Fruit fly (Drosophila melanogaster) whole organism, embryonic: ENCODE measurements around the gene CG11842.

Source experiments
- BEAF-32 ChIP-seq: fragments of 200-800 bp; sonication (Bioruptor generic); optimal IDR thresholded peaks from 3 replicates; lab custom pipeline; 2017; ENCODE audit warnings: missing biosample characterization, missing genetic modification characterization, mild to moderate bottlenecking, moderate library complexity, missing genetic modification reagents
- Bgb ChIP-seq: fragments of 200-800 bp; sonication (Bioruptor generic); IDR thresholded peaks from 2 replicates; pipeline ENCODE4 v1.3.6; 2022; ENCODE audit warnings: missing biosample characterization, missing genetic modification characterization; ENCODE audit not compliant: partially characterized antibody
- Blimp-1 ChIP-seq: fragments of 200-800 bp; sonication (Bioruptor generic); optimal IDR thresholded peaks from 3 replicates; lab custom pipeline; 2018; ENCODE audit warnings: missing biosample characterization, missing genetic modification characterization, mild to moderate bottlenecking, moderate library complexity, missing genetic modification reagents
- CG10321 ChIP-seq: fragments of 200-800 bp; sonication (Bioruptor generic); IDR thresholded peaks from 2 replicates; pipeline ENCODE4 v1.3.6; 2022; ENCODE audit warnings: missing biosample characterization, missing genetic modification characterization
- CG12219 ChIP-seq: fragments of 200-800 bp; sonication (Bioruptor generic); optimal IDR thresholded peaks from 3 replicates; lab custom pipeline; 2018; ENCODE audit warnings: missing biosample characterization, mild to moderate bottlenecking, missing genetic modification characterization
- CG12299 ChIP-seq: fragments of 200-800 bp; sonication (Bioruptor generic); optimal IDR thresholded peaks from 2 replicates; lab custom pipeline; 2018; ENCODE audit warnings: missing biosample characterization, mild to moderate bottlenecking, missing genetic modification characterization
- CG13894 ChIP-seq: fragments of 200-800 bp; sonication (Bioruptor generic); optimal IDR thresholded peaks from 3 replicates; lab custom pipeline; 2018; ENCODE audit warnings: missing biosample characterization, mild to moderate bottlenecking, missing genetic modification characterization, moderate library complexity
- CG15011 ChIP-seq: fragments of 200-800 bp; sonication (Bioruptor generic); optimal IDR thresholded peaks from 3 replicates; lab custom pipeline; 2018; ENCODE audit warnings: missing biosample characterization, mild to moderate bottlenecking, missing genetic modification characterization
- CG15073 ChIP-seq: fragments of 200-800 bp; sonication (Bioruptor generic); optimal IDR thresholded peaks from 2 replicates; lab custom pipeline; 2016; ENCODE audit warnings: missing biosample characterization, missing genetic modification characterization
- CG17385 ChIP-seq: fragments of 200-800 bp; sonication (Bioruptor generic); optimal IDR thresholded peaks from 3 replicates; lab custom pipeline; 2018; ENCODE audit warnings: missing biosample characterization, mild to moderate bottlenecking, missing genetic modification characterization
- CG1832 ChIP-seq: fragments of 200-800 bp; sonication (Bioruptor generic); optimal IDR thresholded peaks from 2 replicates; lab custom pipeline; 2017; ENCODE audit warnings: missing biosample characterization, mild to moderate bottlenecking, missing genetic modification characterization, inconsistent platforms
- CG32532 ChIP-seq: fragments of 200-800 bp; sonication (Bioruptor generic); IDR thresholded peaks from 2 replicates; pipeline ENCODE4 v1.3.6; 2022; ENCODE audit warnings: missing biosample characterization, missing genetic modification characterization
- CG4328 ChIP-seq: fragments of 200-800 bp; sonication (Bioruptor generic); optimal IDR thresholded peaks from 3 replicates; lab custom pipeline; 2017; ENCODE audit warnings: missing biosample characterization, missing genetic modification reagents, missing genetic modification characterization
- CG4730 ChIP-seq: fragments of 200-800 bp; sonication (Bioruptor generic); IDR thresholded peaks from 2 replicates; pipeline ENCODE4 v1.3.6; 2022; ENCODE audit warnings: missing biosample characterization, missing genetic modification characterization
- CG4820 ChIP-seq: fragments of 200-800 bp; sonication (Bioruptor generic); optimal IDR thresholded peaks from 3 replicates; lab custom pipeline; 2016; ENCODE audit warnings: missing biosample characterization, missing genetic modification characterization
- CG6175 ChIP-seq: fragments of 200-800 bp; sonication (Bioruptor generic); IDR thresholded peaks from 3 replicates; pipeline ENCODE4 v1.3.6; 2022; ENCODE audit warnings: missing biosample characterization, missing genetic modification characterization
- CG7357 ChIP-seq: fragments of 200-800 bp; sonication (Bioruptor generic); IDR thresholded peaks from 3 replicates; pipeline ENCODE4 v1.3.6; 2022; ENCODE audit warnings: missing biosample characterization, missing genetic modification characterization
- CG7745 ChIP-seq: fragments of 200-800 bp; sonication (Bioruptor generic); optimal IDR thresholded peaks from 2 replicates; lab custom pipeline; 2018; ENCODE audit warnings: missing biosample characterization, mild to moderate bottlenecking, missing genetic modification characterization, moderate library complexity
- CG8924 ChIP-seq: fragments of 200-800 bp; optimal IDR thresholded peaks from 3 replicates; lab custom pipeline; 2019; ENCODE audit warnings: missing biosample characterization, mild to moderate bottlenecking, missing genetic modification characterization, moderate library complexity
- CG9876 ChIP-seq: fragments of 200-800 bp; sonication (Bioruptor generic); optimal IDR thresholded peaks from 2 replicates; lab custom pipeline; 2016; ENCODE audit warnings: missing biosample characterization, missing genetic modification characterization
- CTCF ChIP-seq: fragments of 200-800 bp; sonication (Bioruptor generic); optimal IDR thresholded peaks from 2 replicates; lab custom pipeline; 2017; ENCODE audit warnings: missing biosample characterization, mild to moderate bottlenecking, missing genetic modification characterization, moderate library complexity
- CoRest ChIP-seq: fragments of 200-800 bp; sonication (Bioruptor generic); optimal IDR thresholded peaks from 3 replicates; lab custom pipeline; 2018; ENCODE audit warnings: missing biosample characterization, mild to moderate bottlenecking, missing genetic modification characterization, moderate library complexity
- Dip3 ChIP-seq: fragments of 200-800 bp; sonication (Bioruptor generic); optimal IDR thresholded peaks from 3 replicates; lab custom pipeline; 2016; ENCODE audit warnings: missing biosample characterization, missing genetic modification characterization
- Fer1 ChIP-seq: fragments of 200-800 bp; sonication (Bioruptor generic); optimal IDR thresholded peaks from 2 replicates; lab custom pipeline; 2017; ENCODE audit warnings: missing biosample characterization, mild to moderate bottlenecking, missing genetic modification characterization
- HLH3B ChIP-seq: fragments of 200-800 bp; sonication (Bioruptor generic); IDR thresholded peaks from 2 replicates; pipeline ENCODE4 v1.3.6; 2022; ENCODE audit warnings: missing biosample characterization, missing genetic modification characterization
- Hr3 ChIP-seq: fragments of 200-800 bp; sonication (Bioruptor generic); optimal IDR thresholded peaks from 3 replicates; lab custom pipeline; 2016; ENCODE audit warnings: missing biosample characterization, missing genetic modification characterization
- Lhr ChIP-seq: fragments of 200-800 bp; sonication (Bioruptor generic); optimal IDR thresholded peaks from 3 replicates; lab custom pipeline; 2017; ENCODE audit warnings: mild to moderate bottlenecking, missing biosample characterization, missing genetic modification reagents, missing genetic modification characterization
- Mrtf ChIP-seq: fragments of 200-800 bp; sonication (Bioruptor generic); IDR thresholded peaks from 3 replicates; pipeline ENCODE4 v1.3.6; 2022; ENCODE audit warnings: missing biosample characterization, missing genetic modification characterization
- NC2α ChIP-seq: fragments of 200-800 bp; sonication (Bioruptor generic); optimal IDR thresholded peaks from 2 replicates; lab custom pipeline; 2016; ENCODE audit warnings: missing biosample characterization, missing genetic modification characterization
- NFAT ChIP-seq: fragments of 200-800 bp; sonication (Bioruptor generic); IDR thresholded peaks from 2 replicates; pipeline ENCODE4 v1.3.6; 2022; ENCODE audit warnings: missing biosample characterization, missing genetic modification characterization
- Oli ChIP-seq: fragments of 200-800 bp; sonication (Bioruptor generic); optimal IDR thresholded peaks from 2 replicates; lab custom pipeline; 2018; ENCODE audit warnings: missing biosample characterization, mild to moderate bottlenecking, missing genetic modification characterization, moderate library complexity
- Optix ChIP-seq: fragments of 200-800 bp; sonication (Bioruptor generic); IDR thresholded peaks from 3 replicates; pipeline ENCODE4 v1.3.6; 2022; ENCODE audit warnings: missing biosample characterization, missing genetic modification characterization
- Sox102F ChIP-seq: fragments of 200-800 bp; sonication (Bioruptor generic); optimal IDR thresholded peaks from 2 replicates; lab custom pipeline; 2018; ENCODE audit warnings: missing biosample characterization, mild to moderate bottlenecking, missing genetic modification characterization, moderate library complexity
- Taf1 ChIP-seq: fragments of 200-800 bp; sonication (Bioruptor generic); IDR thresholded peaks from 2 replicates; pipeline ENCODE4 v1.3.6; 2022; ENCODE audit warnings: missing biosample characterization, missing genetic modification characterization
- bcd ChIP-seq: fragments of 200-800 bp; sonication (Bioruptor generic); optimal IDR thresholded peaks from 2 replicates; lab custom pipeline; 2017; ENCODE audit warnings: missing biosample characterization, mild to moderate bottlenecking, missing genetic modification characterization
- br ChIP-seq: fragments of >200 bp; optimal IDR thresholded peaks from 2 replicates; lab custom pipeline; 2017
- cg ChIP-seq: fragments of 200-800 bp; sonication (Bioruptor generic); optimal IDR thresholded peaks from 3 replicates; lab custom pipeline; 2019; ENCODE audit warnings: missing biosample characterization, mild to moderate bottlenecking, missing genetic modification characterization, moderate library complexity
- dm ChIP-seq: fragments of 200-800 bp; sonication (Bioruptor generic); optimal IDR thresholded peaks from 3 replicates; lab custom pipeline; 2016; ENCODE audit warnings: missing biosample characterization, missing genetic modification characterization
- gsb-n ChIP-seq: fragments of 200-800 bp; sonication (Bioruptor generic); optimal IDR thresholded peaks from 3 replicates; lab custom pipeline; 2018; ENCODE audit warnings: missing biosample characterization, mild to moderate bottlenecking, missing genetic modification characterization
- ham ChIP-seq: fragments of 200-800 bp; sonication (Bioruptor generic); IDR thresholded peaks from 2 replicates; pipeline ENCODE4 v1.3.6; 2022; ENCODE audit warnings: missing biosample characterization, missing genetic modification characterization
- kah ChIP-seq: fragments of 200-800 bp; sonication (Bioruptor generic); optimal IDR thresholded peaks from 2 replicates; lab custom pipeline; 2018; ENCODE audit warnings: missing biosample characterization, mild to moderate bottlenecking, missing genetic modification characterization
- ken ChIP-seq: fragments of 200-800 bp; sonication (Bioruptor generic); IDR thresholded peaks from 3 replicates; pipeline ENCODE4 v1.3.6; 2022; ENCODE audit warnings: missing biosample characterization, missing genetic modification characterization
- lilli ChIP-seq: fragments of 200-800 bp; sonication (Bioruptor generic); optimal IDR thresholded peaks from 3 replicates; lab custom pipeline; 2016; ENCODE audit warnings: missing biosample characterization, missing genetic modification characterization
- nmo ChIP-seq: fragments of 200-800 bp; sonication (Bioruptor generic); optimal IDR thresholded peaks from 2 replicates; lab custom pipeline; 2018; ENCODE audit warnings: missing biosample characterization, mild to moderate bottlenecking, missing genetic modification characterization, moderate library complexity
- otp ChIP-seq: fragments of 200-800 bp; sonication (Bioruptor generic); IDR thresholded peaks from 3 replicates; pipeline ENCODE4, ENCODE4 v1.3.6; 2022; ENCODE audit warnings: missing biosample characterization, missing genetic modification characterization
- pb ChIP-seq: fragments of 200-800 bp; sonication (Bioruptor generic); optimal IDR thresholded peaks from 3 replicates; lab custom pipeline; 2016; ENCODE audit warnings: missing biosample characterization, missing genetic modification characterization
- peb ChIP-seq: fragments of 200-800 bp; sonication (Bioruptor generic); IDR thresholded peaks from 2 replicates; pipeline ENCODE4 v1.3.6; 2022; ENCODE audit warnings: missing biosample characterization, missing genetic modification characterization
- schlank ChIP-seq: fragments of 200-800 bp; sonication (Bioruptor generic); optimal IDR thresholded peaks from 2 replicates; lab custom pipeline; 2018; ENCODE audit warnings: missing biosample characterization, mild to moderate bottlenecking, missing genetic modification characterization
- sd ChIP-seq: fragments of 200-800 bp; sonication (Bioruptor generic); optimal IDR thresholded peaks from 3 replicates; lab custom pipeline; 2018; ENCODE audit warnings: missing biosample characterization, mild to moderate bottlenecking, missing genetic modification characterization, moderate library complexity
- tup ChIP-seq: fragments of 200-800 bp; sonication (Bioruptor generic); optimal IDR thresholded peaks from 2 replicates; lab custom pipeline; 2016; ENCODE audit warnings: missing biosample characterization, mild to moderate bottlenecking, missing genetic modification characterization, moderate library complexity

The CG11842 gene

dm6 chr3R:29083459-29084457 lies 31.3 kb downstream of the CG11842 start (continued):
- TF ChIP-seq CG13894 (tag; lab: Kevin White, UChicago) (no peak), CG15011 (GFP tag; lab: Kevin White, UChicago) (no peak), BEAF-32 (no peak), HLH3B (GFP tag; lab: Robert Waterston, UW) (no peak), CG15073 (GFP tag; lab: Kevin White, UChicago) (no peak), Bgb (GFP tag; lab: Robert Waterston, UW) (no peak), ham (no peak), sd (tag; lab: Kevin White, UChicago) (no peak), dm (GFP tag; lab: Kevin White, UChicago) (no peak), peb (no peak), CG32532 (no peak), CG6175 (GFP tag; lab: Robert Waterston, UW) (no peak), CG1832 (peak; percentile 44), gsb-n (no peak), CG7357 (GFP tag; lab: Robert Waterston, UW) (no peak), CG4820 (GFP tag; lab: Kevin White, UChicago) (no peak), kah (no peak), Lhr (GFP tag; lab: Kevin White, UChicago) (peak; percentile 21), CG7745 (tag; lab: Kevin White, UChicago) (peak; percentile 86), tup (GFP tag; lab: Kevin White, UChicago) (no peak), CG12219 (peak; percentile 36), CG4328 (GFP tag; lab: Kevin White, UChicago) (no peak), schlank (no peak), CG10321 (GFP tag; lab: Robert Waterston, UW) (peak; percentile 48; the same call in 1 of the 2 replicates), Oli (tag; lab: Kevin White, UChicago) (no peak), Fer1 (GFP tag; lab: Kevin White, UChicago) (no peak), CG4730 (GFP tag; lab: Robert Waterston, UW) (no peak), Dip3 (no peak), Taf1 (GFP tag; lab: Robert Waterston, UW) (no peak), Sox102F (GFP tag; lab: Kevin White, UChicago) (no peak), Blimp-1 (peak; percentile 34), otp (GFP tag; lab: Robert Waterston, UW) (0 out of 3 replicates have a peak, but pooled peaks have one; percentile 11), NC2α (GFP tag; lab: Kevin White, UChicago) (no peak), nmo (GFP tag; lab: Kevin White, UChicago) (no peak), bcd (GFP tag; lab: Kevin White, UChicago) (no peak), Optix (no peak), CG9876 (GFP tag; lab: Kevin White, UChicago) (no peak), Hr3 (GFP tag; lab: Kevin White, UChicago) (no peak), br (lab: Kevin White, UChicago) (no peak), CoRest (tag; lab: Kevin White, UChicago) (no peak), ken (GFP tag; lab: Robert Waterston, UW) (no peak), Mrtf (GFP tag; lab: Robert Waterston, UW) (no peak), CG8924 (tag; lab: Kevin White, UChicago) (peak; percentile 32), CG12299 (tag; lab: Kevin White, UChicago) (no peak), pb (no peak), CG17385 (GFP tag; lab: Kevin White, UChicago) (peak; percentile 29), cg (GFP tag; lab: Kevin White, UChicago) (peak; percentile 81), CTCF (GFP tag; lab: Kevin White, UChicago) (peak; percentile 29), NFAT (GFP tag; lab: Robert Waterston, UW) (no peak), lilli (GFP tag; lab: Kevin White, UChicago) (no peak)
